Worm (Caenorhabditis elegans) whole organism, young adult: ENCODE results near the gene trpa-1.

Experiments used
- F33H1.4 ChIP-seq: fragments of 200-800 bp; sonication (Bioruptor generic); IDR thresholded peaks from 2 replicates; pipeline ENCODE4 v1.3.6; 2022; ENCODE audit warnings: missing genetic modification reagents, missing genetic modification characterization, missing compliant biosample characterization
- Y53F4B.3 ChIP-seq: fragments of 200-800 bp; sonication (Bioruptor generic); IDR thresholded peaks from 2 replicates; pipeline ENCODE4 v1.3.6; 2022; ENCODE audit warnings: missing genetic modification reagents, missing genetic modification characterization, missing compliant biosample characterization
- ama-1 ChIP-seq, 3 experiments: fragments of 150-350 bp in 1 of 3; sonication (generic microtip) in 2 of 3; optimal IDR thresholded peaks; 2 replicates each; lab custom pipeline; 2014 to 2018; ENCODE audit warnings: missing biosample characterization in 2 of 3, missing genetic modification characterization in 2 of 3, missing genetic modification reagents in 2 of 3
- hsf-1 ChIP-seq: fragments of 200-800 bp; sonication (Bioruptor generic); IDR thresholded peaks from 2 replicates; pipeline ENCODE4 v1.3.6; 2022; ENCODE audit warnings: missing genetic modification reagents, missing genetic modification characterization, missing compliant biosample characterization
- snpc-1.3 ChIP-seq: sonication (generic microtip); optimal IDR thresholded peaks from 2 replicates; lab custom pipeline; 2017; ENCODE audit warnings: missing genetic modification characterization, mild to moderate bottlenecking, missing compliant biosample characterization, antibody characterized with exemption, moderate library complexity, missing genotype, missing genetic modification reagents; ENCODE audit not compliant: insufficient read depth

ce11 chrIV:11923074-11923473 is 58.7 kb downstream of the trpa-1 start, which contains the start of gene srlf-31:
- no peak for TF ChIP-seq hsf-1 (GFP tag; lab: Robert Waterston, UW)
- TF ChIP-seq F33H1.4 (GFP tag; lab: Robert Waterston, UW), result no peak
- TF ChIP-seq ama-1 (optimal IDR thresholded peaks at IDR 0.05; lab: Kevin White, UChicago), result no peak
- no peak for TF ChIP-seq ama-1 (GFP tag; optimal IDR thresholded peaks at IDR 0.05; lab: Kevin White, UChicago)
- TF ChIP-seq Y53F4B.3 (GFP tag; lab: Robert Waterston, UW), result no peak
- TF ChIP-seq snpc-1.3, result no peak
